Worm (Caenorhabditis elegans): ENCODE measurements around the gene C13G3.12.

The C13G3.12 gene

ce11 chrV:11065513-11065912 lies 42.8 kb upstream of the C13G3.12 start, which contains the start of gene nlp-80:
nlp-80 (minus strand) TSS chrV:11065613.
- no peak for TF ChIP-seq nhr-2 (tag; optimal IDR thresholded peaks at IDR 0.05)

ce11 chrV:11063115-11063514 lies 40.4 kb upstream of the C13G3.12 start, which contains the start of gene T04C12.9:
T04C12.9 (minus strand) TSS chrV:11063215.
- TF ChIP-seq sem-2 (GFP tag; optimal IDR thresholded peaks at IDR 0.05) (no peak), mls-2 (tag; optimal IDR thresholded peaks at IDR 0.05) (no peak), nhr-76 (tag; optimal IDR thresholded peaks at IDR 0.05) (no peak), lin-32 (GFP tag; optimal IDR thresholded peaks at IDR 0.05) (no peak), cnd-1 (tag; optimal IDR thresholded peaks at IDR 0.05) (no peak)

ce11 chrV:11061887-11062286 lies 39.2 kb upstream of the C13G3.12 start:
- TF ChIP-seq ceh-83 (GFP tag; optimal IDR thresholded peaks at IDR 0.05) (no peak), tbx-8 (GFP tag; optimal IDR thresholded peaks at IDR 0.05) (no peak), cnd-1 (tag; optimal IDR thresholded peaks at IDR 0.05) (no peak), unc-62 (GFP tag; optimal IDR thresholded peaks at IDR 0.05) (no peak), flh-1 (GFP tag; optimal IDR thresholded peaks at IDR 0.05) (no peak), ceh-39 (tag; optimal IDR thresholded peaks at IDR 0.05) (no peak), unc-39 (tag; optimal IDR thresholded peaks at IDR 0.05) (no peak), nhr-2 (tag; optimal IDR thresholded peaks at IDR 0.05) (no peak), nhr-76 (tag; optimal IDR thresholded peaks at IDR 0.05) (no peak), hlh-1 (tag; optimal IDR thresholded peaks at IDR 0.05) (no peak), blmp-1 (tag; optimal IDR thresholded peaks at IDR 0.05) (no peak), pha-4 (tag; optimal IDR thresholded peaks at IDR 0.05) (no peak), ceh-43 (GFP tag; optimal IDR thresholded peaks at IDR 0.05) (no peak), mep-1 (tag; optimal IDR thresholded peaks at IDR 0.05) (no peak), lin-13 (tag; optimal IDR thresholded peaks at IDR 0.05) (no peak), snpc-4 (tag; optimal IDR thresholded peaks at IDR 0.05) (no peak), drap-1 (GFP tag; optimal IDR thresholded peaks at IDR 0.05) (no peak)

ce11 chrV:11060239-11060984 lies 37.7 kb upstream of the C13G3.12 start, which contains the start of gene T04C12.11:
T04C12.11 (minus strand) TSS chrV:11060289.
- TF ChIP-seq ceh-39 (tag; optimal IDR thresholded peaks at IDR 0.05) (no peak), nhr-28 (tag; optimal IDR thresholded peaks at IDR 0.05) (no peak), mep-1 (tag; optimal IDR thresholded peaks at IDR 0.05) (no peak), lsy-2 (tag; optimal IDR thresholded peaks at IDR 0.05) (no peak), elt-3 (tag; optimal IDR thresholded peaks at IDR 0.05) (no peak), ceh-83 (GFP tag; optimal IDR thresholded peaks at IDR 0.05) (no peak), unc-120 (tag; optimal IDR thresholded peaks at IDR 0.05; ENCODE audit: poor library complexity, severe bottlenecking) (no peak), ham-2 (GFP tag; optimal IDR thresholded peaks at IDR 0.05) (no peak), lin-13 (tag; optimal IDR thresholded peaks at IDR 0.05) (no peak), elt-1 (tag; optimal IDR thresholded peaks at IDR 0.05; ENCODE audit: borderline replicate concordance, insufficient read depth) (no peak)

ce11 chrV:11059180-11059579 lies 36.5 kb upstream of the C13G3.12 start, which contains the start of gene T04C12.1:
T04C12.1 (minus strand) TSS chrV:11059269.
- TF ChIP-seq ceh-83 (GFP tag; optimal IDR thresholded peaks at IDR 0.05) (no peak), tbx-8 (GFP tag; optimal IDR thresholded peaks at IDR 0.05) (no peak), ztf-11 (tag; optimal IDR thresholded peaks at IDR 0.05) (no peak), elt-1 (tag; optimal IDR thresholded peaks at IDR 0.05; ENCODE audit: borderline replicate concordance, insufficient read depth) (no peak), sem-2 (GFP tag; optimal IDR thresholded peaks at IDR 0.05) (no peak), unc-120 (tag; optimal IDR thresholded peaks at IDR 0.05; ENCODE audit: poor library complexity, severe bottlenecking) (no peak), cnd-1 (tag; optimal IDR thresholded peaks at IDR 0.05) (no peak), bed-3 (GFP tag; optimal IDR thresholded peaks at IDR 0.05) (no peak), nhr-12 (tag; optimal IDR thresholded peaks at IDR 0.05) (no peak), nhr-76 (tag; optimal IDR thresholded peaks at IDR 0.05) (no peak)

ce11 chrV:11057043-11057442 lies 34.3 kb upstream of the C13G3.12 start, which contains the start of gene srh-75:
srh-75 (minus strand) TSS chrV:11057143.
- no peak for TF ChIP-seq ztf-11 (tag; optimal IDR thresholded peaks at IDR 0.05)
- no peak for TF ChIP-seq ceh-39 (tag; optimal IDR thresholded peaks at IDR 0.05)
- no peak for TF ChIP-seq elt-3 (tag; optimal IDR thresholded peaks at IDR 0.05)
- no peak for TF ChIP-seq mab-5 (tag; optimal IDR thresholded peaks at IDR 0.05)
- no peak for TF ChIP-seq ham-2 (GFP tag; optimal IDR thresholded peaks at IDR 0.05)
- no peak for TF ChIP-seq nhr-2 (tag; optimal IDR thresholded peaks at IDR 0.05)
- TF ChIP-seq nhr-12 (tag; optimal IDR thresholded peaks at IDR 0.05), result no peak
- TF ChIP-seq ceh-43 (GFP tag; optimal IDR thresholded peaks at IDR 0.05), result no peak
- TF ChIP-seq tbx-8 (GFP tag; optimal IDR thresholded peaks at IDR 0.05), result no peak
- TF ChIP-seq ces-1 (GFP tag; optimal IDR thresholded peaks at IDR 0.05), result no peak
- no peak for TF ChIP-seq pha-4 (tag; optimal IDR thresholded peaks at IDR 0.05)
- no peak for TF ChIP-seq hlh-1 (tag; optimal IDR thresholded peaks at IDR 0.05)
- TF ChIP-seq drap-1 (GFP tag; optimal IDR thresholded peaks at IDR 0.05), result no peak
- no peak for TF ChIP-seq unc-39 (tag; optimal IDR thresholded peaks at IDR 0.05)
- TF ChIP-seq sptf-1 (tag; optimal IDR thresholded peaks at IDR 0.05), result no peak

Data from whole organism, mixed stage, embryonic.